Fruit fly (Drosophila melanogaster) whole organism, embryonic: Measurements from ENCODE around the gene Ir21a.

Source experiments
- Atf6 ChIP-seq: fragments of 200-800 bp; sonication (Bioruptor generic); IDR thresholded peaks from 2 replicates; pipeline ENCODE4 v1.3.6; 2022; ENCODE audit warnings: missing biosample characterization, missing genetic modification characterization
- B-H1 ChIP-seq: fragments of 200-800 bp; sonication (Bioruptor generic); IDR thresholded peaks from 3 replicates; pipeline ENCODE4 v1.3.6; 2022; ENCODE audit warnings: missing biosample characterization, missing genetic modification characterization
- CG10321 ChIP-seq: fragments of 200-800 bp; sonication (Bioruptor generic); IDR thresholded peaks from 2 replicates; pipeline ENCODE4 v1.3.6; 2022; ENCODE audit warnings: missing biosample characterization, missing genetic modification characterization
- CG10366 ChIP-seq: fragments of 200-800 bp; sonication (Bioruptor generic); IDR thresholded peaks from 2 replicates; pipeline ENCODE4 v1.3.6; 2022; ENCODE audit warnings: missing biosample characterization, missing genetic modification characterization
- CG10543 ChIP-seq: fragments of 200-800 bp; sonication (Bioruptor generic); optimal IDR thresholded peaks from 3 replicates; lab custom pipeline; 2017; ENCODE audit warnings: missing biosample characterization, mild to moderate bottlenecking, missing genetic modification characterization, moderate library complexity
- CG12104 ChIP-seq: fragments of 200-800 bp; sonication (Bioruptor generic); optimal IDR thresholded peaks from 3 replicates; lab custom pipeline; 2016; ENCODE audit warnings: missing biosample characterization, missing genetic modification characterization
- CG13287 ChIP-seq: fragments of 200-800 bp; sonication (Bioruptor generic); IDR thresholded peaks from 2 replicates; pipeline ENCODE4 v1.3.6; 2022; ENCODE audit warnings: missing biosample characterization, missing genetic modification characterization; ENCODE audit not compliant: partially characterized antibody
- CG14014 ChIP-seq: fragments of 200-800 bp; sonication (Bioruptor generic); IDR thresholded peaks from 2 replicates; pipeline ENCODE4 v1.3.6; 2022; ENCODE audit warnings: missing biosample characterization, missing genetic modification characterization
- CG14710 ChIP-seq: fragments of 200-800 bp; sonication (Bioruptor generic); optimal IDR thresholded peaks from 3 replicates; lab custom pipeline; 2019; ENCODE audit warnings: missing biosample characterization, mild to moderate bottlenecking, missing genetic modification characterization, moderate library complexity
- CG15601 ChIP-seq: fragments of 200-800 bp; sonication (Bioruptor generic); optimal IDR thresholded peaks from 3 replicates; lab custom pipeline; 2019; ENCODE audit warnings: missing biosample characterization, mild to moderate bottlenecking, missing genetic modification characterization, moderate library complexity
- CG17912 ChIP-seq: fragments of 200-800 bp; sonication (Bioruptor generic); optimal IDR thresholded peaks from 2 replicates; lab custom pipeline; 2018; ENCODE audit warnings: missing biosample characterization, mild to moderate bottlenecking, missing genetic modification characterization
- CG30020 ChIP-seq: fragments of 200-800 bp; optimal IDR thresholded peaks from 2 replicates; lab custom pipeline; 2019; ENCODE audit warnings: missing biosample characterization, mild to moderate bottlenecking, missing genetic modification characterization, moderate library complexity
- CG3163 ChIP-seq: fragments of 200-800 bp; sonication (Bioruptor generic); optimal IDR thresholded peaks from 3 replicates; lab custom pipeline; 2016; ENCODE audit warnings: missing biosample characterization, missing genetic modification characterization
- CG32772 ChIP-seq: fragments of 200-800 bp; sonication (Bioruptor generic); IDR thresholded peaks from 2 replicates; pipeline ENCODE4 v1.3.6; 2022; ENCODE audit warnings: missing biosample characterization, missing genetic modification characterization
- CG4617 ChIP-seq: fragments of 200-800 bp; sonication (Bioruptor generic); optimal IDR thresholded peaks from 3 replicates; lab custom pipeline; 2016; ENCODE audit warnings: missing biosample characterization, missing genetic modification characterization, borderline replicate concordance
- CG6683 ChIP-seq: fragments of 200-800 bp; sonication (Bioruptor generic); optimal IDR thresholded peaks from 2 replicates; lab custom pipeline; 2017; ENCODE audit warnings: missing biosample characterization, mild to moderate bottlenecking, missing genetic modification characterization, missing genetic modification reagents
- CG7556 ChIP-seq: fragments of 200-800 bp; sonication (Bioruptor generic); optimal IDR thresholded peaks from 2 replicates; lab custom pipeline; 2017; ENCODE audit warnings: missing biosample characterization, mild to moderate bottlenecking, missing genetic modification characterization
- CG8290 ChIP-seq, 3 experiments: fragments of 200-800 bp; sonication (Bioruptor generic); optimal IDR thresholded peaks; 2 replicates each; lab custom pipeline; 2016 to 2019; ENCODE audit warnings: missing biosample characterization in 3 of 3, missing genetic modification characterization in 3 of 3, mild to moderate bottlenecking in 2 of 3, moderate library complexity in 1 of 3
- CG9876 ChIP-seq: fragments of 200-800 bp; sonication (Bioruptor generic); optimal IDR thresholded peaks from 2 replicates; lab custom pipeline; 2016; ENCODE audit warnings: missing biosample characterization, missing genetic modification characterization
- Chrac-16 ChIP-seq: fragments of 200-800 bp; sonication (Bioruptor generic); optimal IDR thresholded peaks from 3 replicates; lab custom pipeline; 2016; ENCODE audit warnings: missing biosample characterization, missing genetic modification characterization
- CrebB ChIP-seq: fragments of 200-800 bp; sonication (Bioruptor generic); optimal IDR thresholded peaks from 3 replicates; lab custom pipeline; 2018; ENCODE audit warnings: missing biosample characterization, mild to moderate bottlenecking, missing genetic modification characterization
- D19A ChIP-seq: fragments of 200-800 bp; optimal IDR thresholded peaks from 3 replicates; lab custom pipeline; 2019; ENCODE audit warnings: missing biosample characterization, mild to moderate bottlenecking, missing genetic modification characterization, moderate library complexity
- HLH3B ChIP-seq: fragments of 200-800 bp; sonication (Bioruptor generic); IDR thresholded peaks from 2 replicates; pipeline ENCODE4 v1.3.6; 2022; ENCODE audit warnings: missing biosample characterization, missing genetic modification characterization
- HLH54F ChIP-seq: fragments of 200-800 bp; sonication (Bioruptor generic); optimal IDR thresholded peaks from 3 replicates; lab custom pipeline; 2016; ENCODE audit warnings: missing biosample characterization, missing genetic modification characterization
- HmgZ ChIP-seq: fragments of 200-800 bp; sonication (Bioruptor generic); optimal IDR thresholded peaks from 2 replicates; lab custom pipeline; 2018; ENCODE audit warnings: missing biosample characterization, mild to moderate bottlenecking, missing genetic modification characterization
- Jarid2 ChIP-seq: fragments of 200-800 bp; sonication (Bioruptor generic); optimal IDR thresholded peaks from 3 replicates; lab custom pipeline; 2017; ENCODE audit warnings: mild to moderate bottlenecking, missing biosample characterization, missing genetic modification reagents, missing genetic modification characterization
- Med ChIP-seq: fragments of 200-800 bp; sonication (Bioruptor generic); peaks from one replicate; lab custom pipeline; 2016; ENCODE audit warnings: missing biosample characterization, missing genetic modification characterization, mild to moderate bottlenecking, inconsistent platforms, moderate library complexity
- Pdp1 ChIP-seq, 2 experiments: fragments of 200-800 bp; sonication (Bioruptor generic); optimal IDR thresholded peaks; 3 replicates each; lab custom pipeline; 2016; ENCODE audit warnings: missing biosample characterization in 2 of 2, missing genetic modification characterization in 2 of 2, mild to moderate bottlenecking in 1 of 2, moderate library complexity in 1 of 2
- Ssrp ChIP-seq: fragments of 200-800 bp; sonication (Bioruptor generic); optimal IDR thresholded peaks from 2 replicates; lab custom pipeline; 2018; ENCODE audit warnings: missing biosample characterization, mild to moderate bottlenecking, missing genetic modification characterization, moderate library complexity
- Tbp ChIP-seq: fragments of >200 bp; optimal IDR thresholded peaks from 2 replicates; lab custom pipeline; 2018; ENCODE audit warnings: missing biosample characterization, missing genetic modification characterization
- Usf ChIP-seq: fragments of 200-800 bp; sonication (Bioruptor generic); optimal IDR thresholded peaks from 2 replicates; lab custom pipeline; 2017; ENCODE audit warnings: missing genotype, missing biosample characterization, missing genetic modification characterization
- ap ChIP-seq: fragments of 200-800 bp; sonication (Bioruptor generic); IDR thresholded peaks from 2 replicates; pipeline ENCODE4 v1.3.6; 2022; ENCODE audit warnings: missing biosample characterization, missing genetic modification characterization
- bbx ChIP-seq: fragments of 200-800 bp; sonication (Bioruptor generic); IDR thresholded peaks from 2 replicates; pipeline ENCODE4 v1.3.6; 2022; ENCODE audit warnings: missing biosample characterization, missing genetic modification characterization; ENCODE audit not compliant: partially characterized antibody
- bowl ChIP-seq: fragments of 200-800 bp; sonication (Bioruptor generic); IDR thresholded peaks from 2 replicates; pipeline ENCODE4 v1.3.6; 2022; ENCODE audit warnings: missing biosample characterization, missing genetic modification characterization
- chinmo ChIP-seq: fragments of 200-800 bp; sonication (Bioruptor generic); IDR thresholded peaks from 4 replicates; pipeline ENCODE4 v1.3.6; 2022; ENCODE audit warnings: missing biosample characterization, missing genetic modification characterization; ENCODE audit not compliant: partially characterized antibody
- chm ChIP-seq: fragments of 200-800 bp; sonication (Bioruptor generic); IDR thresholded peaks from 2 replicates; pipeline ENCODE4 v1.3.6; 2022; ENCODE audit warnings: missing biosample characterization, missing genetic modification characterization
- ci ChIP-seq: fragments of 200-800 bp; sonication (Bioruptor generic); IDR thresholded peaks from 3 replicates; pipeline ENCODE4 v1.3.6; 2022; ENCODE audit warnings: missing biosample characterization, missing genetic modification characterization
- cwo ChIP-seq: fragments of 200-800 bp; sonication (Bioruptor generic); optimal IDR thresholded peaks from 3 replicates; lab custom pipeline; 2017; ENCODE audit warnings: missing biosample characterization, missing genetic modification characterization, mild to moderate bottlenecking, moderate library complexity, missing genetic modification reagents
- ewg ChIP-seq: fragments of 200-800 bp; sonication (Bioruptor generic); optimal IDR thresholded peaks from 3 replicates; lab custom pipeline; 2017; ENCODE audit warnings: mild to moderate bottlenecking, missing biosample characterization, missing genetic modification reagents, missing genetic modification characterization
- ftz-f1 ChIP-seq: fragments of 200-800 bp; sonication (Bioruptor generic); optimal IDR thresholded peaks from 2 replicates; lab custom pipeline; 2016; ENCODE audit warnings: missing biosample characterization, missing genetic modification characterization
- ind ChIP-seq: fragments of 200-800 bp; sonication (Bioruptor generic); optimal IDR thresholded peaks from 3 replicates; lab custom pipeline; 2016; ENCODE audit warnings: missing biosample characterization, missing genetic modification characterization
- kni ChIP-seq: fragments of 200-800 bp; sonication (Bioruptor generic); optimal IDR thresholded peaks from 3 replicates; lab custom pipeline; 2017; ENCODE audit warnings: mild to moderate bottlenecking, missing biosample characterization, missing genetic modification reagents, missing genetic modification characterization
- luna ChIP-seq: fragments of 200-800 bp; sonication (Bioruptor generic); optimal IDR thresholded peaks from 2 replicates; lab custom pipeline; 2016; ENCODE audit warnings: missing biosample characterization, missing genetic modification characterization
- nom ChIP-seq: fragments of 200-800 bp; sonication (Bioruptor generic); optimal IDR thresholded peaks from 2 replicates; lab custom pipeline; 2017; ENCODE audit warnings: missing biosample characterization, missing genetic modification characterization, mild to moderate bottlenecking, moderate library complexity, missing genetic modification reagents
- pan ChIP-seq, 4 experiments: fragments of >200 bp in 3 of 4; fragments of 200-800 bp in 1 of 4; sonication (Bioruptor generic) in 1 of 4; optimal IDR thresholded peaks in 3 of 4; IDR thresholded peaks in 1 of 4; 2 replicates each; pipeline versions ENCODE4 v1.3.6 to Lab custom; 2017 to 2022; ENCODE audit warnings: missing biosample characterization in 2 of 4, missing genetic modification characterization in 2 of 4, mixed read lengths in 1 of 4
- pzg ChIP-seq: fragments of 200-800 bp; sonication (Bioruptor generic); optimal IDR thresholded peaks from 3 replicates; lab custom pipeline; 2018; ENCODE audit warnings: missing biosample characterization, mild to moderate bottlenecking, missing genetic modification characterization, moderate library complexity
- ro ChIP-seq: fragments of 200-800 bp; sonication (Bioruptor generic); IDR thresholded peaks from 2 replicates; pipeline ENCODE4 v1.3.6; 2022; ENCODE audit warnings: missing biosample characterization, missing genetic modification characterization
- sqz ChIP-seq: fragments of 200-800 bp; sonication (Bioruptor generic); optimal IDR thresholded peaks from 3 replicates; lab custom pipeline; 2018; ENCODE audit warnings: missing biosample characterization, mild to moderate bottlenecking, missing genetic modification characterization
- trh ChIP-seq: fragments of 200-800 bp; sonication (Bioruptor generic); optimal IDR thresholded peaks from 2 replicates; lab custom pipeline; 2016; ENCODE audit warnings: missing biosample characterization, missing genetic modification characterization

Ir21a gene

DNA sequence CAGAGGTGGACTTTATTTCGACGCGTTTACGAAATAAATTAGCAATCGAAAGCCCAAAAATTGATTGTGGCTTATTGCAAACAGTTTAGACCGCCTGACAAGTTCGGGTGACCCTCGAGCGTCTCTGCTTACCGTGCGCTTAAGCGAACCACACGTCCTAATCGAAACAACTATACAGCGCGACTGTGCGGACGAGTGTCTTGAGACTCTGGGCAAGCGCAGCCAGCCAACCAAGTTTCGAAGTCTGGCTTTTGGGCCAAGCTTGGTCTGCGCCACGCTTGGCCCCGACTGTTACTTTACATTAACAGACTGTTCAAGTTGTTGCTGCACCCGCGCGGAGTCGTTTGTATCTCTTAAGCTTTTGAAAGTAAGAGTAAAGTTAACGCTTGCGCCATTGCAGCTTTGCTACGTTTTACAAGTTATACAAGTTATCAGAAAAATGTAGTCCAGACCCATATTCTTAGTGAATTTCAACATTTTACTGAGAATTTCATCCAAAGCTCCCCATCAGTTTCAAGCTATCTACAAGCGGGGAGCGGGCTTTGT lies 34.2 kb upstream of the Ir21a start:
- TF ChIP-seq HLH3B (GFP tag; lab: Robert Waterston, UW) (no peak), ind (GFP tag; lab: Kevin White, UChicago) (no peak), nom (GFP tag; lab: Kevin White, UChicago) (peak; percentile 7), pzg (GFP tag; lab: Kevin White, UChicago) (no peak), CG8290 (GFP tag; optimal IDR thresholded peaks at IDR 0.05; lab: Kevin White, UChicago) (no peak), CG8290 (tag; optimal IDR thresholded peaks at IDR 0.05; lab: Kevin White, UChicago) (no peak), cwo (no peak), chinmo (GFP tag; lab: Robert Waterston, UW) (peak; percentile 73; the same call in 1 of the 4 replicates), CG10321 (GFP tag; lab: Robert Waterston, UW) (no peak), Usf (no peak), ro (GFP tag; lab: Robert Waterston, UW) (no peak), sqz (GFP tag; lab: Kevin White, UChicago) (peak; percentile 14), CrebB (tag; lab: Kevin White, UChicago) (no peak), Chrac-16 (GFP tag; lab: Kevin White, UChicago) (no peak), ftz-f1 (GFP tag; lab: Kevin White, UChicago) (peak; percentile 24), ewg (GFP tag; lab: Kevin White, UChicago) (no peak), CG3163 (GFP tag; lab: Kevin White, UChicago) (peak; percentile 38), CG9876 (GFP tag; lab: Kevin White, UChicago) (no peak), CG32772 (GFP tag; lab: Robert Waterston, UW) (no peak), CG15601 (tag; lab: Kevin White, UChicago) (no peak), Jarid2 (GFP tag; lab: Kevin White, UChicago) (peak; percentile 3), D19A (tag; lab: Kevin White, UChicago) (no peak), HLH54F (GFP tag; lab: Kevin White, UChicago) (no peak), chm (GFP tag; lab: Robert Waterston, UW) (peak; percentile 14; the same call in 1 of the 2 replicates), ap (GFP tag; lab: Robert Waterston, UW) (no peak), CG12104 (GFP tag; lab: Kevin White, UChicago) (no peak), CG6683 (GFP tag; lab: Kevin White, UChicago) (no peak), CG10366 (GFP tag; lab: Robert Waterston, UW) (no peak), ci (GFP tag; lab: Robert Waterston, UW) (peak; percentile 52; the same call in 2 of the 3 replicates), kni (GFP tag; lab: Kevin White, UChicago) (peak; percentile 8), pan (optimal IDR thresholded peaks at IDR 0.05; lab: Kevin White, UChicago) (no peak), pan (GFP tag; optimal IDR thresholded peaks at IDR 0.05 in 1 of 2, IDR thresholded peaks at IDR 0.05 in 1 of 2) (no peak), CG17912 (GFP tag; lab: Kevin White, UChicago) (no peak), CG14014 (GFP tag; lab: Robert Waterston, UW) (no peak), CG7556 (GFP tag; lab: Kevin White, UChicago) (no peak), B-H1 (GFP tag; lab: Robert Waterston, UW) (no peak), HmgZ (tag; lab: Kevin White, UChicago) (no peak), Tbp (GFP tag; lab: Kevin White, UChicago) (no peak), CG30020 (tag; lab: Kevin White, UChicago) (no peak), trh (GFP tag; lab: Kevin White, UChicago) (no peak), luna (GFP tag; lab: Kevin White, UChicago) (no peak), CG14710 (tag; lab: Kevin White, UChicago) (no peak), Med (GFP tag; lab: Kevin White, UChicago) (peak; percentile 63), CG4617 (GFP tag; lab: Kevin White, UChicago) (no peak), Atf6 (GFP tag; lab: Robert Waterston, UW) (no peak), Ssrp (no peak), bbx (GFP tag; lab: Robert Waterston, UW) (peak; percentile 57; the same call in 1 of the 2 replicates), CG10543 (GFP tag; lab: Kevin White, UChicago) (no peak), bowl (GFP tag; lab: Robert Waterston, UW) (no peak), Pdp1 (GFP tag; optimal IDR thresholded peaks at IDR 0.05; lab: Kevin White, UChicago) (peak in 1 of 2 experiments; percentile 16), CG13287 (GFP tag; lab: Robert Waterston, UW) (no peak)
